Worm (Caenorhabditis elegans): ENCODE measurements around the gene C52B9.19.

DNA sequence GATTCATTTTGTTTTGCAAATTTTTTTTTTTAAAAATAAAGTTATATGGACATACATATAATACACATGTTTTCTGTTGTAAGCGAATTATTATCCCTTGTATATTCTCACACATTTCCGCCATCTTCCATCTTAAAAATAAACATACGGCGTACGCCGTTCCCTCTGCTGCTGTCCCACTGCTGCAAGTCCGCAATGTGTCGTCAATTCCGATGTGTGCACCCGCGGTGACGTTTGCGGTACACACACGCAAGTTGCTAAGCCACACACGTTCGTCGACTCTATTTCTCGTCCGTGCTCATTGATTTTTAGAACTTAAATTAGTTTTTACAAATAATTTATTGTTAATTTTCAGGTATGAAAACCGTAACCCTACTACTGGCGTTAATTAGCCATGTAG lies 22.1 kb upstream of the C52B9.19 start, which contains the start of gene C52B9.4:
- TF ChIP-seq unc-62 (GFP tag; optimal IDR thresholded peaks at IDR 0.05) (no peak), mab-5 (tag; optimal IDR thresholded peaks at IDR 0.05) (no peak), nhr-237 (tag; optimal IDR thresholded peaks at IDR 0.05) (no peak), elt-3 (tag; optimal IDR thresholded peaks at IDR 0.05) (no peak)

Measured in whole organism, mixed stage, embryonic.